Worm (Caenorhabditis elegans): ENCODE measurements around the gene T24E12.3.

The T24E12.3 gene

ce11 chrII:3785756-3786155 lies 9.9 kb downstream of the T24E12.3 start:
- TF ChIP-seq sox-2 (GFP tag; IDR thresholded peaks at IDR 0.05) (no peak), unc-55 (GFP tag; optimal IDR thresholded peaks at IDR 0.05) (no peak), pat-9 (tag; optimal IDR thresholded peaks at IDR 0.05) (no peak), pax-1 (tag; optimal IDR thresholded peaks at IDR 0.05) (no peak), elt-2 (tag; optimal IDR thresholded peaks at IDR 0.05) (no peak), nhr-232 (tag; optimal IDR thresholded peaks at IDR 0.05) (no peak)

ce11 chrII:3786538-3786937 lies 10.7 kb downstream of the T24E12.3 start:
- TF ChIP-seq unc-86 (tag; optimal IDR thresholded peaks at IDR 0.05): no peak
- peak; percentile 99 for TF ChIP-seq elt-2 (tag; optimal IDR thresholded peaks at IDR 0.05)
- no peak for TF ChIP-seq ceh-18 (tag; optimal IDR thresholded peaks at IDR 0.05)
- TF ChIP-seq pqm-1 (tag; optimal IDR thresholded peaks at IDR 0.05): peak; percentile 53

- TF ChIP-seq nhr-11 (tag; optimal IDR thresholded peaks at IDR 0.05): no peak
- TF ChIP-seq syd-9 (tag; optimal IDR thresholded peaks at IDR 0.05): no peak
- TF ChIP-seq hlh-8 (tag; optimal IDR thresholded peaks at IDR 0.05): no peak
- TF ChIP-seq elt-4 (tag; optimal IDR thresholded peaks at IDR 0.05): no peak
- no peak for TF ChIP-seq C08G9.2 (tag; optimal IDR thresholded peaks at IDR 0.05)
- no peak for TF ChIP-seq lim-6 (tag; optimal IDR thresholded peaks at IDR 0.05)
- no peak for TF ChIP-seq eyg-1 (tag; optimal IDR thresholded peaks at IDR 0.05)
- TF ChIP-seq ahr-1 (tag; optimal IDR thresholded peaks at IDR 0.05): no peak
- no peak for TF ChIP-seq lin-11 (tag; optimal IDR thresholded peaks at IDR 0.05)
- TF ChIP-seq ceh-34 (tag; optimal IDR thresholded peaks at IDR 0.05): no peak
- no peak for TF ChIP-seq F13H6.1 (tag; optimal IDR thresholded peaks at IDR 0.05)
Observed at ce11 chrII:3787151-3787550, 11.3 kb downstream of the T24E12.3 start, which contains the start of gene T24E12.13. Gene T24E12.13, plus strand, starts transcription at chrII:3787451.

ce11 chrII:3788356-3788962 lies 12.6 kb downstream of the T24E12.3 start:
- TF ChIP-seq nhr-11 (tag; optimal IDR thresholded peaks at IDR 0.05) (no peak), dmd-4 (tag; optimal IDR thresholded peaks at IDR 0.05; ENCODE audit: borderline replicate concordance) (no peak), nfya-1 (tag; optimal IDR thresholded peaks at IDR 0.05) (no peak), ceh-45 (GFP tag; IDR thresholded peaks at IDR 0.05) (no peak), hlh-6 (tag; optimal IDR thresholded peaks at IDR 0.05) (no peak), npax-4 (tag; optimal IDR thresholded peaks at IDR 0.05) (no peak), tbx-2 (tag; optimal IDR thresholded peaks at IDR 0.05) (no peak), pha-2 (tag; optimal IDR thresholded peaks at IDR 0.05) (no peak), pha-4 (tag; optimal IDR thresholded peaks at IDR 0.05) (no peak), pax-1 (tag; optimal IDR thresholded peaks at IDR 0.05) (no peak), odd-2 (tag; optimal IDR thresholded peaks at IDR 0.05) (no peak), ceh-9 (tag; optimal IDR thresholded peaks at IDR 0.05) (no peak), sox-2 (GFP tag; IDR thresholded peaks at IDR 0.05) (no peak), ceh-6 (GFP tag; optimal IDR thresholded peaks at IDR 0.05) (no peak), syd-9 (tag; optimal IDR thresholded peaks at IDR 0.05) (no peak), pros-1 (tag; optimal IDR thresholded peaks at IDR 0.05) (no peak), ceh-34 (tag; optimal IDR thresholded peaks at IDR 0.05) (no peak)

- TF ChIP-seq pha-4 (tag; optimal IDR thresholded peaks at IDR 0.05) (no peak), pat-9 (tag; optimal IDR thresholded peaks at IDR 0.05) (no peak), ceh-9 (tag; optimal IDR thresholded peaks at IDR 0.05) (no peak), elt-4 (tag; optimal IDR thresholded peaks at IDR 0.05) (no peak), ceh-24 (tag; optimal IDR thresholded peaks at IDR 0.05) (no peak), ceh-2 (tag; optimal IDR thresholded peaks at IDR 0.05) (no peak), fkh-6 (tag; optimal IDR thresholded peaks at IDR 0.05) (no peak), ama-1 (optimal IDR thresholded peaks at IDR 0.05) (no peak), zip-5 (tag; optimal IDR thresholded peaks at IDR 0.05) (no peak), nhr-11 (tag; optimal IDR thresholded peaks at IDR 0.05) (no peak), ttx-3 (tag; optimal IDR thresholded peaks at IDR 0.05) (no peak), ceh-19 (GFP tag; optimal IDR thresholded peaks at IDR 0.05) (no peak)
Observed at ce11 chrII:3793336-3793735, 17.5 kb downstream of the T24E12.3 start, which contains the start of gene fbxb-99. Gene fbxb-99, minus strand, starts transcription at chrII:3793436.

All from whole organism, late embryonic.